Worm (Caenorhabditis elegans) whole organism, late embryonic: ENCODE results near the gene ddn-2.

Experiments used
- C38D4.7 ChIP-seq: fragments of 200-800 bp; sonication (Bioruptor generic); optimal IDR thresholded peaks from 2 replicates; lab custom pipeline; 2018; ENCODE audit warnings: mild to moderate bottlenecking, missing genetic modification characterization, moderate library complexity, missing compliant biosample characterization
- F13H6.1 ChIP-seq: sonication (generic microtip); optimal IDR thresholded peaks from 2 replicates; lab custom pipeline; 2016; ENCODE audit warnings: missing genetic modification characterization, missing compliant biosample characterization
- K09A11.1 ChIP-seq: sonication (generic microtip); optimal IDR thresholded peaks from 2 replicates; lab custom pipeline; 2017; ENCODE audit warnings: antibody characterized with exemption, mild to moderate bottlenecking, missing genetic modification characterization, missing compliant biosample characterization; ENCODE audit not compliant: insufficient read depth
- T23F11.4 ChIP-seq: fragments of 200-800 bp; sonication (Bioruptor generic); optimal IDR thresholded peaks from 2 replicates; lab custom pipeline; 2018; ENCODE audit warnings: mild to moderate bottlenecking, missing genetic modification characterization, missing compliant biosample characterization
- Y22D7AL.16 ChIP-seq: sonication (generic microtip); optimal IDR thresholded peaks from 2 replicates; lab custom pipeline; 2016; ENCODE audit warnings: missing genetic modification characterization, missing compliant biosample characterization
- ama-1 ChIP-seq: fragments of 150-350 bp; optimal IDR thresholded peaks from 2 replicates; lab custom pipeline; 2014
- ceh-14 ChIP-seq: sonication (generic microtip); optimal IDR thresholded peaks from 2 replicates; lab custom pipeline; 2016; ENCODE audit warnings: missing genotype, missing genetic modification characterization, missing compliant biosample characterization
- ceh-19 ChIP-seq: fragments of 200-800 bp; sonication (Bioruptor generic); optimal IDR thresholded peaks from 2 replicates; lab custom pipeline; 2018; ENCODE audit warnings: mild to moderate bottlenecking, missing genetic modification characterization, missing compliant biosample characterization
- ceh-22 ChIP-seq: sonication (generic microtip); optimal IDR thresholded peaks from 2 replicates; lab custom pipeline; 2017; ENCODE audit warnings: missing biosample characterization, missing genetic modification characterization
- ceh-24 ChIP-seq: sonication (generic microtip); optimal IDR thresholded peaks from 2 replicates; lab custom pipeline; 2016; ENCODE audit warnings: mild to moderate bottlenecking, missing genetic modification characterization, missing compliant biosample characterization
- ceh-30 ChIP-seq: fragments of 150-350 bp; optimal IDR thresholded peaks from 2 replicates; lab custom pipeline; 2014; ENCODE audit warnings: missing biosample characterization, missing genetic modification characterization
- ceh-31 ChIP-seq: sonication (generic microtip); optimal IDR thresholded peaks from 2 replicates; lab custom pipeline; 2016; ENCODE audit warnings: missing genetic modification characterization, missing compliant biosample characterization
- ceh-48 ChIP-seq: sonication (generic microtip); optimal IDR thresholded peaks from 2 replicates; lab custom pipeline; 2016; ENCODE audit warnings: missing genetic modification characterization, inconsistent platforms, missing compliant biosample characterization
- che-1 ChIP-seq: sonication (generic microtip); optimal IDR thresholded peaks from 2 replicates; lab custom pipeline; 2016; ENCODE audit warnings: mild to moderate bottlenecking, missing genetic modification characterization, missing compliant biosample characterization
- dve-1 ChIP-seq: sonication (generic microtip); optimal IDR thresholded peaks from 2 replicates; lab custom pipeline; 2017; ENCODE audit warnings: antibody characterized with exemption, mild to moderate bottlenecking, missing genetic modification characterization, missing compliant biosample characterization
- elt-2 ChIP-seq: sonication (generic microtip); optimal IDR thresholded peaks from 2 replicates; lab custom pipeline; 2016; ENCODE audit warnings: missing genetic modification reagents, missing genetic modification characterization, missing compliant biosample characterization
- elt-4 ChIP-seq: sonication (generic microtip); optimal IDR thresholded peaks from 2 replicates; lab custom pipeline; 2016; ENCODE audit warnings: missing genetic modification characterization, missing compliant biosample characterization
- ets-4 ChIP-seq: sonication (generic microtip); optimal IDR thresholded peaks from 2 replicates; lab custom pipeline; 2016; ENCODE audit warnings: missing genetic modification characterization, missing compliant biosample characterization
- eyg-1 ChIP-seq: sonication (generic microtip); optimal IDR thresholded peaks from 2 replicates; lab custom pipeline; 2016; ENCODE audit warnings: missing genotype, missing genetic modification characterization, missing compliant biosample characterization
- fax-1 ChIP-seq: sonication (generic microtip); optimal IDR thresholded peaks from 2 replicates; lab custom pipeline; 2016; ENCODE audit warnings: missing genotype, missing genetic modification characterization, missing compliant biosample characterization
- fkh-10 ChIP-seq: fragments of 150-350 bp; optimal IDR thresholded peaks from 2 replicates; lab custom pipeline; 2014; ENCODE audit warnings: missing biosample characterization, missing genetic modification reagents, missing genetic modification characterization
- fkh-6 ChIP-seq: sonication (generic microtip); optimal IDR thresholded peaks from 2 replicates; lab custom pipeline; 2016; ENCODE audit warnings: missing genetic modification characterization, missing compliant biosample characterization
- hlh-13 ChIP-seq: fragments of 200-800 bp; sonication (Bioruptor generic); optimal IDR thresholded peaks from 2 replicates; lab custom pipeline; 2018; ENCODE audit warnings: mild to moderate bottlenecking, missing genetic modification characterization, missing compliant biosample characterization
- hlh-30 ChIP-seq: sonication (generic microtip); optimal IDR thresholded peaks from 2 replicates; lab custom pipeline; 2017; ENCODE audit warnings: antibody characterized with exemption, missing genetic modification characterization, missing compliant biosample characterization; ENCODE audit not compliant: insufficient read depth
- madf-2 ChIP-seq: sonication (generic microtip); optimal IDR thresholded peaks from 2 replicates; lab custom pipeline; 2017; ENCODE audit warnings: missing genetic modification characterization, missing compliant biosample characterization
- mec-3 ChIP-seq: sonication (generic microtip); optimal IDR thresholded peaks from 2 replicates; lab custom pipeline; 2016; ENCODE audit warnings: borderline replicate concordance, missing genetic modification characterization, missing compliant biosample characterization
- nfya-1 ChIP-seq: sonication (generic microtip); optimal IDR thresholded peaks from 2 replicates; lab custom pipeline; 2017; ENCODE audit warnings: missing genetic modification characterization, mild to moderate bottlenecking, missing compliant biosample characterization, antibody characterized with exemption, moderate library complexity
- nhr-11 ChIP-seq: fragments of 150-350 bp; optimal IDR thresholded peaks from 2 replicates; lab custom pipeline; 2014; ENCODE audit warnings: missing biosample characterization, missing genetic modification characterization
- pag-3 ChIP-seq: sonication (generic microtip); optimal IDR thresholded peaks from 2 replicates; lab custom pipeline; 2016; ENCODE audit warnings: missing compliant biosample characterization, missing genetic modification characterization, borderline replicate concordance
- pha-2 ChIP-seq: sonication (generic microtip); optimal IDR thresholded peaks from 2 replicates; lab custom pipeline; 2017; ENCODE audit warnings: mild to moderate bottlenecking, missing genetic modification characterization, missing compliant biosample characterization
- pha-4 ChIP-seq: fragments of 150-350 bp; optimal IDR thresholded peaks from 2 replicates; lab custom pipeline; 2018; ENCODE audit warnings: missing biosample characterization, missing genetic modification reagents, missing genetic modification characterization
- pqm-1 ChIP-seq: sonication (generic microtip); optimal IDR thresholded peaks from 2 replicates; lab custom pipeline; 2016; ENCODE audit warnings: missing genetic modification characterization, missing compliant biosample characterization
- sox-2 ChIP-seq: fragments of 200-800 bp; sonication (Bioruptor generic); IDR thresholded peaks from 2 replicates; pipeline ENCODE4 v1.3.6; 2022; ENCODE audit warnings: missing genetic modification reagents, missing genetic modification characterization, missing compliant biosample characterization
- sox-4 ChIP-seq: sonication (generic microtip); optimal IDR thresholded peaks from 2 replicates; lab custom pipeline; 2017; ENCODE audit warnings: mild to moderate bottlenecking, missing genetic modification characterization, inconsistent platforms, missing compliant biosample characterization
- syd-9 ChIP-seq: sonication (generic microtip); optimal IDR thresholded peaks from 2 replicates; lab custom pipeline; 2016; ENCODE audit warnings: mild to moderate bottlenecking, missing genetic modification characterization, moderate library complexity, missing compliant biosample characterization
- tbx-2 ChIP-seq: sonication (generic microtip); optimal IDR thresholded peaks from 2 replicates; lab custom pipeline; 2016; ENCODE audit warnings: missing genetic modification characterization, missing compliant biosample characterization
- ttx-3 ChIP-seq: sonication (generic microtip); optimal IDR thresholded peaks from 2 replicates; lab custom pipeline; 2016; ENCODE audit warnings: missing genetic modification reagents, missing genetic modification characterization, missing compliant biosample characterization
- unc-3 ChIP-seq, 2 experiments: fragments of 200-800 bp in 1 of 2; sonication (Bioruptor generic) in 1 of 2; sonication (generic microtip) in 1 of 2; conservative IDR thresholded peaks in 1 of 2; optimal IDR thresholded peaks in 1 of 2; 2 replicates each; pipeline versions ENCODE4 v1.3.6 to Lab custom; 2016 to 2022; ENCODE audit warnings: missing compliant biosample characterization in 2 of 2, missing genetic modification characterization in 2 of 2, missing genetic modification reagents in 1 of 2
- unc-42 ChIP-seq: sonication (generic microtip); optimal IDR thresholded peaks from 2 replicates; lab custom pipeline; 2016; ENCODE audit warnings: missing genotype, missing genetic modification characterization, missing compliant biosample characterization
- unc-55 ChIP-seq: sonication (generic microtip); optimal IDR thresholded peaks from 2 replicates; lab custom pipeline; 2017; ENCODE audit warnings: missing biosample characterization, missing genetic modification reagents, missing genetic modification characterization
- unc-86 ChIP-seq: sonication (generic microtip); optimal IDR thresholded peaks from 2 replicates; lab custom pipeline; 2016; ENCODE audit warnings: missing genetic modification characterization, missing compliant biosample characterization
- zip-5 ChIP-seq: sonication (generic microtip); optimal IDR thresholded peaks from 2 replicates; lab custom pipeline; 2016; ENCODE audit warnings: missing genetic modification characterization, missing compliant biosample characterization
- ztf-16 ChIP-seq: sonication (generic microtip); optimal IDR thresholded peaks from 2 replicates; lab custom pipeline; 2017; ENCODE audit warnings: missing genetic modification characterization, missing compliant biosample characterization

ddn-2 gene

DNA sequence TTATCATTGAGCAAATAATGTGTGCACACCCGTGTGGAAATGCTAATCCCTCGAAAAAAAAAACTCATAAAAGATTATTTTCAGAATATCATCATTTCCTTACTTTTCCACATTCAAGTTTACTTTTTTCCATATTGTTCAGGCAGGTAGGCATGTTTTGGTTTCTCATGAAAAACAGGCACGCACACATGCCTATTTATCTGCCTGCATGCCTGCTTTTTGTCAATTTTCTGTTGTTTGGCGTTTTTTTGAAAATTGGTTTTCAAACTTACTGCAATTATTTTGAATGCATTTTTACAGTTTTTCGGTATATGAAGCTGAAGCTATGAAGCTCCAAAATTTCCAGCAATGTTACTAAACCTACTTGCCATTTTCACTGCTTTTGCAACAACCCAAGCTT, 10.9 kb upstream of the ddn-2 start, which contains the start of gene clec-64:
Gene clec-64, plus strand, starts transcription at position 301 of the 400 bp plus-strand sequence.
- no peak for TF ChIP-seq unc-86 (tag; lab: Kevin White, UChicago)
- TF ChIP-seq ets-4 (tag; lab: Kevin White, UChicago) = no peak
- no peak for TF ChIP-seq syd-9
- no peak for TF ChIP-seq pqm-1 (tag; lab: Kevin White, UChicago)
- no peak for TF ChIP-seq madf-2
- no peak for TF ChIP-seq nhr-11 (tag; lab: Kevin White, UChicago)
- no peak for TF ChIP-seq mec-3 (tag; lab: Kevin White, UChicago)
- TF ChIP-seq ceh-30 (tag; lab: Kevin White, UChicago) = no peak
- no peak for TF ChIP-seq pag-3
- TF ChIP-seq pha-2 (tag; lab: Kevin White, UChicago) = no peak
- TF ChIP-seq tbx-2 (tag; lab: Kevin White, UChicago) = no peak
- no peak for TF ChIP-seq ceh-48 (tag; lab: Kevin White, UChicago)
- TF ChIP-seq che-1 = no peak
- TF ChIP-seq ceh-24 (tag; lab: Kevin White, UChicago) = no peak
- no peak for TF ChIP-seq C38D4.7 (GFP tag; lab: Kevin White, UChicago)
- TF ChIP-seq unc-42 (tag; lab: Kevin White, UChicago) = no peak
- TF ChIP-seq elt-4 = no peak
- no peak for TF ChIP-seq fax-1 (tag; lab: Kevin White, UChicago)
- TF ChIP-seq hlh-30 (tag; lab: Kevin White, UChicago) = no peak
- no peak for TF ChIP-seq fkh-10 (GFP tag; lab: Kevin White, UChicago)

DNA sequence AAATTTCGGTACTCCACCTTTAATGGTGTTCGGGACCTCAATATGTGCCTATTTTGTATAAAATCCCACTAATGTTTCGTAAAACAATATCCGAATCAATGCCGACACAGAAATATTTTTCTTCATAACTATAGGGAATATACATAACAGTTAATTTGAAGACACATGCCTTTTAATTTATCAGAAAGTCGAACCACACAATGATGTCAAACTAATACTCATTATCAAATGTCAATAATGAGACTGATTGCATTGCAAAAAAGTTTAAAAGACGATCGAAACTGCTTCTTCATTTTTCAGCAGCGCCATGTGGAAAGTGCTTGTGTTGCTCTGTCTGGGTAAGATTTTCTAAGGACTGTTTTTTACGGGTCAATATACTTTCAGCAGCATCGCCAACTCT, 7.9 kb upstream of the ddn-2 start, which contains the start of gene clec-65:
Gene clec-65, plus strand, starts transcription at position 301 of the 400 bp plus-strand sequence.
- TF ChIP-seq eyg-1 (no peak), ama-1 (lab: Kevin White, UChicago) (no peak), T23F11.4 (GFP tag; lab: Kevin White, UChicago) (no peak), F13H6.1 (tag; lab: Kevin White, UChicago) (no peak), unc-3 (GFP tag; conservative IDR thresholded peaks at IDR 0.05; lab: Robert Waterston, UW) (no peak), unc-3 (tag; optimal IDR thresholded peaks at IDR 0.05; lab: Kevin White, UChicago) (no peak), syd-9 (no peak), pha-4 (tag; lab: Kevin White, UChicago) (no peak), nfya-1 (no peak), Y22D7AL.16 (tag; lab: Kevin White, UChicago) (no peak), ztf-16 (tag; lab: Kevin White, UChicago) (no peak), ceh-14 (tag; lab: Kevin White, UChicago) (no peak), unc-55 (GFP tag; lab: Kevin White, UChicago) (no peak), ttx-3 (tag; lab: Kevin White, UChicago) (no peak), unc-42 (tag; lab: Kevin White, UChicago) (no peak), ceh-22 (tag; lab: Kevin White, UChicago) (no peak), fax-1 (tag; lab: Kevin White, UChicago) (no peak), fkh-6 (tag; lab: Kevin White, UChicago) (no peak)

DNA sequence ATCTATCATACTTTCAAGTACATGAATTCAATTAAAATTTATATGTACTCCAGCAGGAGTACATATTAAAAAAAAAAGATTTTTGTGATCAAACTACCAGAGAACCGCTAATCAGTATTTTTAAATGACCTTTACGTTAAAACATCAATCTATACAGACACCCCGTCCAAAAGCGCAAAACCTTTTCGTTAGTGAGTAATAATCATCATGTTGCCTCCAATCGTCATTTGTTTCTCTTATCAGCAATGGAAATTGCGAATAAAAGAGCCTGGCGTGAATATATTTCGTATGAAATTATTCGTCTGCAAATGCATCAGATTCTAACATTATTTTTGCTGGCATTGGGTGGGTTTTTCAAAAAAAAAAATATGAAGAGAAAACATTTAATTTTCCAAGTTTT, 4.7 kb upstream of the ddn-2 start, which contains the start of gene clec-66:
Gene clec-66, plus strand, starts transcription at position 225 of the 400 bp plus-strand sequence.
- TF ChIP-seq C38D4.7 (GFP tag; lab: Kevin White, UChicago) (no peak), pag-3 (no peak), sox-4 (tag; lab: Kevin White, UChicago) (no peak)

DNA sequence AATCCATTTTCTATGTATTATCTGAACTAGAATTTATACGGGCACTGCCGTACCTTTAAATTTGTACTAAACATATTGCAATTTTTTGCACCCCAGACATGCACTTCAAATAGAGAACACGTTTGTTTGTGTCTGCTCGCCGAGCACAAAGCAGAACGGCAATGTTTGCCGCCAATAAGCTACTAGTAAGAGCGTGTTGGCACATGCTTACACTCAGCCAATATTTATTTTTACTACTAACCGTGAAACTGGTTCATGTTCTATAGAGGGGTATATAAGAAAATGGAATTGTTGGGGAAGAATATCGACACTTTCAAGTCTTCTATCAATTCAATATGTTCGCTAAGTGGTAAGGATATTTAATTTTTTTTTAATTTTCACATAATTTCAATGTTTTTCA, 1.8 kb upstream of the ddn-2 start, which contains the start of gene nspb-11:
Gene nspb-11, plus strand, starts transcription at position 301 of the 400 bp plus-strand sequence.
- no peak for TF ChIP-seq elt-2
- TF ChIP-seq hlh-13 = no peak
- no peak for TF ChIP-seq pag-3
- no peak for TF ChIP-seq sox-4 (tag; lab: Kevin White, UChicago)
- no peak for TF ChIP-seq ceh-31 (tag; lab: Kevin White, UChicago)
- no peak for TF ChIP-seq ceh-19 (GFP tag; lab: Kevin White, UChicago)
- TF ChIP-seq ceh-30 (tag; lab: Kevin White, UChicago) = no peak
- TF ChIP-seq K09A11.1 (tag; lab: Kevin White, UChicago) = no peak
- no peak for TF ChIP-seq dve-1
- no peak for TF ChIP-seq zip-5 (tag; lab: Kevin White, UChicago)
- TF ChIP-seq F13H6.1 (tag; lab: Kevin White, UChicago) = no peak
- no peak for TF ChIP-seq sox-2
- no peak for TF ChIP-seq ama-1 (lab: Kevin White, UChicago)
